Worm (Caenorhabditis elegans) whole organism, L4/young adult: ENCODE data around the gene F17E9.16.
"Not testable (repeated sequence)": the region's sequence is repeated elsewhere in the genome, so short reads cannot be mapped to it uniquely, and the experiment has no call there.

Source experiments
- W03F9.2 ChIP-seq: fragments of 150-350 bp; optimal IDR thresholded peaks from 2 replicates; lab custom pipeline; 2014; ENCODE audit warnings: missing biosample characterization, missing genetic modification characterization
- dao-5 ChIP-seq: sonication (generic microtip); optimal IDR thresholded peaks from 2 replicates; lab custom pipeline; 2016; ENCODE audit warnings: missing genotype, missing genetic modification characterization, moderate library complexity, missing compliant biosample characterization
- him-1 ChIP-seq: sonication (generic microtip); optimal IDR thresholded peaks from 2 replicates; lab custom pipeline; 2016; ENCODE audit warnings: missing genotype, missing genetic modification reagents, missing genetic modification characterization, missing compliant biosample characterization

F17E9.16 gene

DNA sequence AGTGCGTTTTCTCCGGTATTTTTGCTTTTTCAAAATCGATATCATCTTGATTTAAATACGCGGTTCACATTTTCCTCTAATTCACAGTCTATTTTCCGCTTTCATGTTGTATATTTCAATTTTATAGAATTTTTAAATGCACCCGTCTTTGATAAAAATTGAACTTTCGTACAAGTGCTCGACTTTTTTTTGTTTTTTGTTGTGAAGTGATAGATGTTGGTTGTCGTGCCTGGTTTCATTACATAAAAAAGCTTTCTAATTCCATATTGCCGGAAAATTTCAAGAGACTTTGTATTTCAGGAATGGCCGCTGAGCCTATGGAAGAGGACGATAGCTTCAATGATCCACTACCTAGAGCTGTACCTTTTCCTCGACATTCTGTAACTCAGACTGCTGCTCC is 11.0 kb downstream of the F17E9.16 start, which contains the start of gene D2096.12:
D2096.12 (plus strand) TSS at position 301 of the 400 bp plus-strand sequence.
- no peak for TF ChIP-seq W03F9.2 (tag; lab: Kevin White, UChicago)
- no peak for TF ChIP-seq dao-5
- TF ChIP-seq him-1 (tag; lab: Kevin White, UChicago), result no peak

- TF ChIP-seq W03F9.2 (tag; lab: Kevin White, UChicago) (no peak), him-1 (tag; lab: Kevin White, UChicago) (no peak), dao-5 (no peak)
These were observed 14.2 kb downstream of the F17E9.16 start, which contains the start of gene aagr-1 for ce11 chrIV:8366295-8366694. TSS of gene aagr-1 (plus strand) at chrIV:8366521.

DNA sequence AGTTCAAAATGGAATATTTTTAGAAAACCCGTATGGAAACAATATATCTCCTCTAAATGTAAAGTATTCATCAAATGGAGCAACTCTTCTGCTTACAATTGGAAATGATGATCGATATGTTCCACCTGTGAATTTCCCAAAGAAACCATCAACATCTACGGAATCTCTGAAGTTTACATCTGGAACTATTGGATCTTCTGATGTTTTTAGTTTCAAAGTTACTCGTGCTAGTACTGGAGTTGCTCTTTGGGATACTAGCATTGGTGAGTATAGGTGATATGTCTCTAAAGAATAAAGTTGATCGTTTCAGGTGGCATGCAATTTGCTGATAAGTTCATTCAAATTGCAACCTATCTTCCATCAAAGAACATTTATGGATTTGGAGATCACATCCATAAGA is 15.8 kb downstream of the F17E9.16 start:
- no peak for TF ChIP-seq dao-5
- no peak for TF ChIP-seq W03F9.2 (tag; lab: Kevin White, UChicago)
- TF ChIP-seq him-1 (tag; lab: Kevin White, UChicago), result no peak

ce11 chrIV:8369135-8369534 is 17.0 kb downstream of the F17E9.16 start, which contains the start of gene D2096.6:
TSS of gene D2096.6 (minus strand) at chrIV:8369235.
- TF ChIP-seq dao-5 (no peak), W03F9.2 (tag; lab: Kevin White, UChicago) (no peak), him-1 (tag; lab: Kevin White, UChicago) (no peak)

DNA sequence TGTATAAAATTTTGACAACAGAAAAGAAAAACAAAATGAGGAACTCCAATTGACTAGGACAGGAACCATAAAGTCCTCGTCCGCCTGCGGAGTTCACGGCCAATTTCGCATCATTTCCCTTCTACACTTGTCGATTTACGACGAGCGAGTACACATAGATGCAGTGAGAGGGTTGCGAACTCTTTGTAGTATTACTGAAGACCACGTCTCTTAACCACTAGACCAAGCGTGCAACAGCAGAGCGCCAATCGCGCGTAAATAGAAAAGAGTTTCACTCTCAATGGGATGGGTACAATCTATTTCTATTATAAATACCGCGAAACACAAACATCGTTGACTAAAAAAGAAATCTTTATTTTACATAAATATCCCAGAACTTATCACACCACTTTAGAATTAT is 23.2 kb downstream of the F17E9.16 start:
- TF ChIP-seq dao-5, result no peak
- peak; percentile 70 for TF ChIP-seq W03F9.2 (tag; lab: Kevin White, UChicago)
- TF ChIP-seq him-1 (tag; lab: Kevin White, UChicago), result peak; percentile 48

DNA sequence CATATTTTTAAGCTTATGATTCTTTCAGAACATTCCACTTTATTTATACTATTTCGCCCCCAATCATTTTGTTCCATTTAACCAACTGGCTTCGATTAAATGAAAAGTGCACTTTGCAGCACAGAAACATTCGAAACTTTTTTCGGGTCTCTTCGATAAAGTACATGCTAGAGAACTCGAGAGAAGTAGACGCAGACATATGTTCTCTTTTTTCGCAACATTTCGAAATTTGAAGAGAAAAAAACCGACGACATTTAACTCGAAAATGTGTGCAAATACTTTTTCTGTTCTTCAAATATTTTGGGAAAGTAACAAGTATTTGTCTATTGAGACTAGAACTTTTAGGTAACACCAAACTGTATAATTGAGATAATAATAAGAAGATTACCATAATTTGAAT is 24.8 kb downstream of the F17E9.16 start:
- TF ChIP-seq W03F9.2 (tag; lab: Kevin White, UChicago) (no peak), dao-5 (no peak), him-1 (tag; lab: Kevin White, UChicago) (no peak)

DNA sequence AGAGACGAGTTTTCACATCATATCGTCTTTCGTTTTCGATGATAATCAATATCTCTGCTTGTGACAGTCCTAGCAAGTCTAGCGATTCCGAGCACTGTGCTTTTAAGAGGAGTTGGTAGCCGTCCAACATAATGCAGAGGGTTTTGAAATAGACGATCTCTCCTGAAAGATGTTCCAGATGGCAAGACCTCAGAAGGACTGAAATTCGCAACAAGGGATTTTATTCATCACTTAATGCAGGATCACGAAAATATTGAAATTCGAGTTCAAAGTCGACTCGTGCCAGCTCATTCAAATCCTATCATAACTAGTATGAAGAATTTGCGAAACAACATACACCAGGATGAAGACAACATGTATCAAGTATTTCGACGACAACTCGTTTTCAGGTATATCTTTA is 25.4 kb downstream of the F17E9.16 start, which contains the start of gene D2096.7:
D2096.7 (minus strand) TSS at position 130 of the 400 bp plus-strand sequence.
- TF ChIP-seq him-1 (tag; lab: Kevin White, UChicago) (no peak), dao-5 (peak; percentile 26)

ce11 chrIV:8378280-8378679 is 26.1 kb downstream of the F17E9.16 start:
- no peak for TF ChIP-seq W03F9.2 (tag; lab: Kevin White, UChicago)
- TF ChIP-seq him-1 (tag; lab: Kevin White, UChicago), result no peak
- TF ChIP-seq dao-5, result no peak

DNA sequence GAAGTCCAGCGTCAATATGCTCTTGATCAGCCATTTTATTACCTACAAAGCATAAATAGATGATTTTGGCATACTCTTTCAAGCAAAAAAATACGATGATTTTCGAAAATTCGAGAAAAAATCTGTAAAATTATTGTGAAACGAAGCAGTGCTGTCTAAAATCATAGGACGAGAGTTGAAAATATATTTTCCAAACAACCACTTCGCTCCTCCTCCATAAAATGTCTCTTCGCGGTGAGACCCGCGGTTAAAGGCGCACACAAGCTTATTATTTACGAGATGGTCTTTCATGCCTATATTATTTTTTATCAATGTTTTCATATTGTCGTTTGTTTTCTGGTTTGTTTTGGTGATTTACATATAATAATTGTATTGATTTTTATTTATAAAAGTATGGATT is 27.1 kb downstream of the F17E9.16 start, which contains the start of gene nap-1:
nap-1 (minus strand) TSS at position 42 of the 400 bp plus-strand sequence.
- peak; percentile 89 for TF ChIP-seq W03F9.2 (tag; lab: Kevin White, UChicago)
- no peak for TF ChIP-seq him-1 (tag; lab: Kevin White, UChicago)
- TF ChIP-seq dao-5, result no peak

DNA sequence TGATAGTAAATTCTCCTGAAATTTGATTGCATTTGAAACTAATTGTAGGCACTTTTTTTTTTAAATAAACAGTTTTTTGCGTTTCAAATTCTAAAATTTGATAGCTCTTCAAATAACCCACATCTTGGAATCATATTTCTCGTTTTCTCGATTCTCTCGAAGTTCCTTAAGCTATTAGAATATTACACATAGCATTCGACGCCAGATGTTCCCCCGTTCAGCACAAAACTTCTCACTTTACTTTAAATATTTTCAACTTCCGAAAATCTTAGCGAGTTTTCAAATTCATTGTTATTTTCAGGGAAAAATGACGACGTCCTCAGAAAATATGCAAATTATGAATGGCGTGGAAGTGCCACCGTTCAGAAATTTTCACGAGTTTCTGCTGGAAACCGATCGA is 27.5 kb downstream of the F17E9.16 start, which contains the start of gene praf-3:
praf-3 (plus strand) TSS at position 301 of the 400 bp plus-strand sequence.
- no peak for TF ChIP-seq him-1 (tag; lab: Kevin White, UChicago)
- TF ChIP-seq W03F9.2 (tag; lab: Kevin White, UChicago), result no peak
- TF ChIP-seq dao-5, result no peak

DNA sequence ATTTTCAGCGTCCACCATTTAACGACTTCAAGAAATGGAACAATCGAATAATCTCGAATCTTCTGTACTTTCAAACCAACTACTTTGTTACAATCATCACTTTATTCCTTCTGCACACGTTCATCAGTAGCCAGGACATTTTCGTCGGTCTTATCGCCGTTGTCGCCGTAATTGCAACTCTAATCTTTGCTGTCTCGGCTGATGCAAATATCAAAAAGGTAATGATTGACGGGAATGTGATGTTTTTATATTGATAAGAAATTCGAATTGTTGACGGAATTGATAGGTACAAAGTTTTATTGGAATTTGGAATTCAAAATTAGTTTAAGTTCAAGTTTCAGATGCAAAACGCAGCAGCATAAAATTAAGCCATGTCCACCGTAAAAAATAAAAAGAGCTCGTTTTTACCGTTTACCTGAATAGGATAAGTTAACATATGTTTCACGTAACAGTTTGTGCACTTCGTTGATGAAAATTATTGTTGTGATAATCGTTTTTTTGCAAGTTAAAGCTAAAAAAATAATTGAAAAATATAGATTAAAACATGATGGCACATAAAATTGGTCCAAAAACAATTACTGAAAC is 28.2 kb downstream of the F17E9.16 start:
- TF ChIP-seq W03F9.2 (tag; lab: Kevin White, UChicago) (no peak), dao-5 (no peak), him-1 (tag; lab: Kevin White, UChicago) (no peak)

DNA sequence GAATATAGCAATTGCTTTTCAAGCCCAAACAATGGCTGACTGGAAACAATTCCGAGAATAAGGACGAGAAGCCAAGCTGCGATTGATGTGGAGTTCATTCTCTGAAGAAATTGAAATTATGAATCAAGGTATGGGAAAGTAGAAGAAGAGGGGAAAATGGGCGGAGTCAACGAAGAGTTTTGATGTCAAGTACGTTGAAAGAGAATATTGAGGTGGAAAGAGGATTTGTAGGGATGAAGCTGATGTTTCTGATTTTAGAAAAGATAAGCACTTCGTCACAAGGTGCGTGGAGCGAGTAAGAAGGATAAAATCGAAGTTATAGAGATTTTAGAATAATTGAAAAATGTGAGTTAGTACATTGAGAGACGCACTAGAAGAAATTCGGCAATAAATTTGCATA is 30.6 kb downstream of the F17E9.16 start, which contains the start of gene D2096.9:
D2096.9 (minus strand) TSS at position 101 of the 400 bp plus-strand sequence.
- TF ChIP-seq W03F9.2 (tag; lab: Kevin White, UChicago), result no peak
- TF ChIP-seq him-1 (tag; lab: Kevin White, UChicago), result no peak
- TF ChIP-seq dao-5, result no peak

DNA sequence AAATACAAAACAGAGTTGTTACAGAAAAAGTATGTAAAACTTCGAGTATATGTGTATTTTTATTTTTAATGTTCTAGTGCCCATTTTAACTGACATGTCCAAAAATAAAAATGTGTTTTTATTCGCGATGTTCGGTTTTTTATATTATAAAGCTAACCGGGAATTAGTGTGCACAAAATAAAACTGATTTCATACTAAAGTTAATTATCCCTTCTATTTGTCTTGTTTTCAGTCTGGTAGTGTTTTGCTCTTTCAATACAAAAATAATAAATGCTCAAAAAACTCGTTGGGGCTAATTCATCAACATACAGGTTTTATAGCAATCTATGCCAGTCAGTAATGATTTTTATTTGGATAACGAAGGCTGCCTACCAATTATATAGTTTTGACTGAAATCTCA is 32.6 kb downstream of the F17E9.16 start:
- TF ChIP-seq dao-5 (no peak), him-1 (tag; lab: Kevin White, UChicago) (no peak), W03F9.2 (tag; lab: Kevin White, UChicago) (no peak)

DNA sequence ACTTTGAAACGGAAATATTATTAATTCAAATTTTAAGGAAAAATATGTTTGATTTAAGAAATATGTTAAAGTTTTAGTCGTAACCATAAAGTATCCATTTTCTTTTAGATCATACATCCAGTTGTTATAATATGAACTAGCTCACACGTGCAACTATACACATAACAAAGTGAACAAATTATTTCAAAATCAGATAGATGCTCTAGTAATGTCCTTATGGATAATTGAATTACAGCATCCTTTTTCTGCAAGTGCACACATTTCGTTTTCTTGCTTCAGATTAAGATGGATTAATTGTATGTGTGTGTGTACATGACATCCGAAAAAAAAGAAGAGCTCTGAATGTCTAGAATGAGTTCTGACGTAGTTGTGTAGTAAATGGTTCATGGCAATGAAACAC is 33.5 kb downstream of the F17E9.16 start:
- TF ChIP-seq W03F9.2 (tag; lab: Kevin White, UChicago) (no peak), dao-5 (no peak), him-1 (tag; lab: Kevin White, UChicago) (no peak)

DNA sequence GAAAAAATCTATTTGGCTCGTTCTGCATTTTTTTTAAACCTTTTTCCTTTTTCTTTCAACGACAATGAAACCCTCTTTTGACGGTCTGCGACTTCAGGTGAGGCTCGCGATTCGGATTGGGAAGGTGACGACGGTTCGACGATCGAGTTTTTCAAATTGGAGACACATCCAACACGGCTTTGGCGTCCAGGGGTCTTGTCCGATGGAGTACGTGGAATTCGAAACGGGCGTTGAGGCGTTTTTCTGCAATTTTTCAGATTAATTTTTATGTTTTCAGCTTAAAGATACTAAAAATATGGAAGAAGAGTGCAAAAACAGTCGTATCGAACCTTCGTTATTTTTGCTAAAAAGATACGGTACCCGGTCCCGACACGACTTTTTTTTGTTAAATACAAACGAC is 37.0 kb downstream of the F17E9.16 start, which contains the start of gene D2096.10:
D2096.10 (minus strand) TSS at position 101 of the 400 bp plus-strand sequence.
- TF ChIP-seq him-1 (tag; lab: Kevin White, UChicago); dao-5; W03F9.2 (tag; lab: Kevin White, UChicago): not testable (repeated sequence)
